Worm (Caenorhabditis elegans) whole organism, L2 larva: ENCODE measurements around the gene zmp-2.

Experiments used
- egl-27 ChIP-seq: sonication (generic microtip); optimal IDR thresholded peaks from 3 replicates; lab custom pipeline; 2017; ENCODE audit warnings: missing biosample characterization, missing genetic modification reagents, missing genetic modification characterization
- lin-13 ChIP-seq: fragments of 150-350 bp; optimal IDR thresholded peaks from 2 replicates; lab custom pipeline; 2014; ENCODE audit warnings: missing biosample characterization, missing genetic modification reagents, missing genetic modification characterization
- nhr-12 ChIP-seq: fragments of 150-350 bp; optimal IDR thresholded peaks from 2 replicates; lab custom pipeline; 2014; ENCODE audit warnings: missing biosample characterization, missing genetic modification characterization
- nhr-6 ChIP-seq: fragments of 150-350 bp; optimal IDR thresholded peaks from 2 replicates; lab custom pipeline; 2014; ENCODE audit warnings: missing biosample characterization, missing genetic modification characterization
- nhr-77 ChIP-seq: fragments of 150-350 bp; optimal IDR thresholded peaks from 2 replicates; lab custom pipeline; 2014; ENCODE audit warnings: missing biosample characterization, missing genetic modification characterization
- sma-9 ChIP-seq, 2 experiments: fragments of 150-350 bp in 1 of 2; sonication (generic microtip) in 1 of 2; optimal IDR thresholded peaks; 2 replicates each; lab custom pipeline; 2014 to 2016; ENCODE audit warnings: missing genetic modification characterization in 2 of 2, mild to moderate bottlenecking in 1 of 2, missing biosample characterization in 1 of 2, missing compliant biosample characterization in 1 of 2, missing genetic modification reagents in 1 of 2, moderate library complexity in 1 of 2
- unc-39 ChIP-seq: fragments of 150-350 bp; optimal IDR thresholded peaks from 2 replicates; lab custom pipeline; 2014; ENCODE audit warnings: missing biosample characterization, missing genetic modification characterization
- ztf-11 ChIP-seq: sonication (generic microtip); optimal IDR thresholded peaks from 2 replicates; lab custom pipeline; 2017; ENCODE audit warnings: missing biosample characterization, missing genetic modification characterization

- TF ChIP-seq ztf-11 (tag; lab: Kevin White, UChicago): no peak
- no peak for TF ChIP-seq unc-39
- TF ChIP-seq nhr-6: no peak
- no peak for TF ChIP-seq nhr-77 (tag; lab: Kevin White, UChicago)
- no peak for TF ChIP-seq lin-13 (GFP tag; lab: Kevin White, UChicago)
- TF ChIP-seq egl-27 (tag; lab: Kevin White, UChicago): no peak
- no peak for TF ChIP-seq sma-9 (GFP tag; optimal IDR thresholded peaks at IDR 0.05; lab: Kevin White, UChicago)
- no peak for TF ChIP-seq sma-9 (tag; optimal IDR thresholded peaks at IDR 0.05; lab: Kevin White, UChicago)
- no peak for TF ChIP-seq nhr-12
Measured at ce11 chrIII:2598491-2599065, 37.6 kb upstream of the zmp-2 start.
